Worm (Caenorhabditis elegans) whole organism, L1 larva: Measurements from ENCODE around the gene elp-1.

Source experiments
- F16B12.6 ChIP-seq: fragments of 150-350 bp; optimal IDR thresholded peaks from 2 replicates; lab custom pipeline; 2014; ENCODE audit warnings: missing biosample characterization, missing genetic modification characterization
- aly-2 ChIP-seq: fragments of 150-350 bp; optimal IDR thresholded peaks from 2 replicates; lab custom pipeline; 2014; ENCODE audit warnings: missing biosample characterization, missing genetic modification characterization
- blmp-1 ChIP-seq: fragments of 150-350 bp; optimal IDR thresholded peaks from 2 replicates; lab custom pipeline; 2014; ENCODE audit warnings: missing biosample characterization, missing genetic modification characterization
- ceh-8 ChIP-seq: fragments of 200-800 bp; sonication (Bioruptor generic); optimal IDR thresholded peaks from 2 replicates; lab custom pipeline; 2018; ENCODE audit warnings: mild to moderate bottlenecking, missing genetic modification characterization, moderate library complexity, missing compliant biosample characterization
- ces-1 ChIP-seq: fragments of 150-350 bp; optimal IDR thresholded peaks from 2 replicates; lab custom pipeline; 2014; ENCODE audit warnings: missing biosample characterization, missing genetic modification reagents, missing genetic modification characterization
- nhr-11 ChIP-seq: fragments of 150-350 bp; optimal IDR thresholded peaks from 2 replicates; lab custom pipeline; 2014; ENCODE audit warnings: missing biosample characterization, missing genetic modification characterization

DNA sequence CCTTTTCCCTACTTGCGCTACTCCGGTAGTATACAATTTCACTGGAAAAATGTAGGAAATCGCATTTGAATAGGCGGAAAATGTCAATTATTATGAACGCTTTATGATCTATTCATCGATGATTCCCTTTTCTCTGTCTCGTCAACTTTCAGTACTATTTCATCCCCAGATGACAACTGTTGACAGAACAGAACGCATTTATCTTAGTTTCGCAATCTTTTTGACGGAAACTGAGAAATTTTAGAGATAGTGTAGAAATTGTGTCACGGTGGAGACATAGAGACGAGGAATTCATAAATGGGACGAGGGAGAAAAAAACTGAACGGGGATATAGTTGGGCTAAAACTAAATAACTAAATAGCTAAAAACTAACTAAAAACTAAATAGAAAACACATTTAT is 1.7 kb upstream of the elp-1 start:
- TF ChIP-seq blmp-1 (tag; lab: Kevin White, UChicago), result peak; percentile 14
- no peak for TF ChIP-seq nhr-11 (tag; lab: Kevin White, UChicago)
- no peak for TF ChIP-seq F16B12.6 (tag; lab: Kevin White, UChicago)
- TF ChIP-seq ceh-8 (GFP tag; lab: Kevin White, UChicago), result no peak
- TF ChIP-seq aly-2 (tag; lab: Kevin White, UChicago), result no peak
- no peak for TF ChIP-seq ces-1 (GFP tag; lab: Kevin White, UChicago)
